Fruit fly (Drosophila melanogaster): ENCODE measurements around the gene TfIIEbeta.

The TfIIEbeta gene

DNA sequence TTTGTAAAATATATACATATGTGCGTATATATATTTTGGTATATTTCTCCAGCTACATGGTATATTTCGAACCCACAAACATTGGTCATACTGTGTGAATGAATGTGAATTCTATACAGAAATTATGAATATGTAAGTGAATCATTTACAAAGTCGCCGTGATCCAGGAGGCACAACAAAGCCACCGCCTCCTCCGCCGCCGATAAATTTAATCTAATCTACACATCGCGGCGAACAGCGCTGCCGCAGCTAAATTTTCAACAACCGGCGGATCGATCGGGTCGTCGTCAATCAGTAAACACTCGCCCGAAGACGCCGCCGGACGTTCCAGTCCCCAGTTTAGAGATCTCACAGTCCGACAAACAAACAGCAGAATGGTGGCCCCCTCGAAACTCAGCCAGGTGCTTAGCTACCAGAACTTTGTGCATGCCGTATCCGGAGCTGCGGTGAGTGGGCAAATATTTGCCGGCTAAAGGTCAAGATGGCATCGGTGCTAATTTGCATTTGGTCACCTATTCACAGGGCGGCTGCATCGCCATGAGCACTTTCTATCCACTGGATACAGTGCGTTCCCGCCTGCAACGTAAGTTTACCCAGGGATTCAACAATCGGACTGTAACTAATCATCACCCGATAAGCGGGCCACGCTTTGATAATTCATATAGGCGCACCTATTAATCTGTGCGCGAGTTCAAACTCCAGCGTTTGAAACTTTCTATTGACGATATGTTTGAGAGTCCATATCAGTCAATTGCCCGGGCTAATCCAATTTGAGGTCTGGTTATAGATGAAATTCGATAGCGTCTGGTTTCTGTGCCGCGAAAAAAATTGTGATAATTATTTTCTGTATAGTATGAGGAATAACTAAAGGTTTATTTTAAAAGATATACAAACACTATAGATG, 32.1 kb downstream of the TfIIEbeta start, which contains the start of gene PMP34:
Gene PMP34, plus strand, starts transcription at position 79 of the 904 bp plus-strand sequence.
- 0 out of 2 replicates have a peak, but pooled peaks have one; percentile 15 for TF ChIP-seq CG32121 (GFP tag; IDR thresholded peaks at IDR 0.05)
- TF ChIP-seq CG12605 (GFP tag; IDR thresholded peaks at IDR 0.05) = no peak

DNA sequence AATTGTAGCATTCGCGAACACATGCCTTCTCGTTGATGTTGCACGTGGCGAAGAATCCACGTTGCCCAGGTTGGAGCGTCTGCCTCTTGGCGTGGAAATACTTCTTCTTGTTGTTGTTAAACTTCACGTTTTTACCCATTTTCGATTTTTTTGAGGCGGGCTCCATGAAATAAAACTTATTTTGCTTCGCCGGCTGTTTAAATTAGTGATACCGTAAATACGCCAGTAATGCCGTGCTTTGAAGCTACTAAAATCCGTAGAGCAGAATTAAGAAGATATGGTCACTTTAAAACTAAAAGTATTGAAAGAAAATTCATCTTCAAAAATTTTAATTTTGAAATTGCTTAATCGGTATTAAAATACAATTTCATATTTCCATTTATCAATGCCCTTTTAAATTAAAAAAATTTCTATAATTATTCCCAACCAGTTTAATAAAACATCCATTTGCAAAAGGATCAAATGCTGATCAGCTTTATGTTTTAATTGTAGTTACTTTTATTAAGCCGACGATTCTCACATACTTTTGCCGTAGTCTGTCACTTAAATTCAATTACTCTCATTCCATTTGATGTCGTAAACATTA, 35.3 kb downstream of the TfIIEbeta start, which contains the start of gene CG15014:
Gene CG15014, minus strand, starts transcription at position 228 of the 586 bp plus-strand sequence.
- TF ChIP-seq CG8301 (tag; optimal IDR thresholded peaks at IDR 0.05) (no peak), CG17806 (tag; optimal IDR thresholded peaks at IDR 0.05) (no peak), CG8159 (tag; optimal IDR thresholded peaks at IDR 0.05) (no peak), CG12605 (GFP tag; IDR thresholded peaks at IDR 0.05) (no peak), D1 (tag; optimal IDR thresholded peaks at IDR 0.05) (peak; percentile 62)

DNA sequence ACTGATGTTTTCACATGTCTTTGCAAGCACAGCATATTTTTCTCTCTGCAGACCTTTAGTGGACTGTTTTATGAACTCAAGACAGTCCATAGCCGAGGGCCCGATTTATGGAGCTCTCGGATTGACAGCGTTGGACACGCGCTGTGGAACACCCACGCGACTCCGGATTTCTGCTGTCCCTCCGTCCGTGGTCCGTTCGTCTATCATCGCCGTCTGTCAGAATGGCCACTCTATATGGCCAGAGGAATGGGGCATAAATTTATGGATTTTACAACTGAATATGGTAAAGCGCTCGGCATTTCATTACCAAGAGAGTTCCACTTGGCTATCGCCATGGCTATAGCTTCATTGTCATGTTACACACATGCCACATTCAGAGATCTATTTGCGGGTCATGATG, 41.2 kb downstream of the TfIIEbeta start:
- no peak for TF ChIP-seq CG8301 (tag; optimal IDR thresholded peaks at IDR 0.05)
- no peak for TF ChIP-seq CG9948 (tag; optimal IDR thresholded peaks at IDR 0.05)
- TF ChIP-seq gl (tag; optimal IDR thresholded peaks at IDR 0.05) = no peak
- no peak for TF ChIP-seq CG12605 (GFP tag; IDR thresholded peaks at IDR 0.05)
- TF ChIP-seq CG15710 (tag; optimal IDR thresholded peaks at IDR 0.05) = no peak
- TF ChIP-seq CG4496 (GFP tag; IDR thresholded peaks at IDR 0.05) = no peak
- no peak for TF ChIP-seq fd96Ca (GFP tag; IDR thresholded peaks at IDR 0.05)
- no peak for TF ChIP-seq CG10348 (GFP tag; IDR thresholded peaks at IDR 0.05)
- no peak for TF ChIP-seq CG14655 (GFP tag; optimal IDR thresholded peaks at IDR 0.05)

DNA sequence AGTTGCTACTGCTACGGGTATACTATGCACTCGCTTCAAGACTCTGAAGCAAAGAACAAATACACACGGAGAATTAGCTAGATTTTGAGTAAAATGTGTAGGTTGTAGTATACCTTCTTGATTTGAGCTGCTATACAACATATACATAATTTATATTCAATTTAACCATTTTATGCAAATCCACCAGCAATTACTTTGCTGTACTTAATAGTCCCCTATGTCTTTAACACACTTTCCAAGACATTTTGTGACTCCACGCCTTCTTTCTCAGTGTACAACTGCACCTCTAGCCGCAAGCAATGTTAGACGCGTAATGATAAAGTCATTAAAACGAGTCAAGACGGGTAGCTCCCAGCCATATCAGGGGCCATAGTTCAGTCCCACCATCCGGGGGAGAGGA, 49.8 kb downstream of the TfIIEbeta start:
- TF ChIP-seq CG4496 (GFP tag; IDR thresholded peaks at IDR 0.05) (peak; percentile 66; the same call in 2 of the 3 replicates), CG32121 (GFP tag; IDR thresholded peaks at IDR 0.05) (peak; percentile 75), fd96Ca (GFP tag; IDR thresholded peaks at IDR 0.05) (peak; percentile 55; the same call in 2 of the 3 replicates), CG17806 (tag; optimal IDR thresholded peaks at IDR 0.05) (peak; percentile 28), gl (tag; optimal IDR thresholded peaks at IDR 0.05) (peak; percentile 50), CG8301 (tag; optimal IDR thresholded peaks at IDR 0.05) (peak; percentile 69), CG9948 (tag; optimal IDR thresholded peaks at IDR 0.05) (no peak), D1 (tag; optimal IDR thresholded peaks at IDR 0.05) (no peak), CG8159 (tag; optimal IDR thresholded peaks at IDR 0.05) (peak; percentile 67), Ets98B (GFP tag; IDR thresholded peaks at IDR 0.05) (peak; percentile 70), CG10348 (GFP tag; IDR thresholded peaks at IDR 0.05) (no peak), CG14655 (GFP tag; optimal IDR thresholded peaks at IDR 0.05) (peak; percentile 79), Pif1A (GFP tag; optimal IDR thresholded peaks at IDR 0.05) (peak; percentile 27)
